Worm (Caenorhabditis elegans) whole organism, young adult: ENCODE data around the gene gcy-31.

ENCODE experiments used
- B0019.2 ChIP-seq: fragments of 200-800 bp; sonication (Bioruptor generic); conservative IDR thresholded peaks from 2 replicates; pipeline ENCODE4 v1.3.6; 2022; ENCODE audit warnings: missing genetic modification reagents, missing genetic modification characterization, missing compliant biosample characterization
- B0261.1 ChIP-seq: sonication (generic microtip); optimal IDR thresholded peaks from 2 replicates; lab custom pipeline; 2016; ENCODE audit warnings: mild to moderate bottlenecking, missing genetic modification characterization, moderate library complexity, missing compliant biosample characterization
- D2030.7 ChIP-seq: fragments of 200-800 bp; sonication (Bioruptor generic); IDR thresholded peaks from 2 replicates; pipeline ENCODE4 v1.3.6; 2022; ENCODE audit warnings: missing genetic modification reagents, missing genetic modification characterization, missing compliant biosample characterization
- F22D6.2 ChIP-seq: sonication (generic microtip); optimal IDR thresholded peaks from 2 replicates; lab custom pipeline; 2016; ENCODE audit warnings: mild to moderate bottlenecking, missing genetic modification characterization, missing compliant biosample characterization
- F33H1.4 ChIP-seq: fragments of 200-800 bp; sonication (Bioruptor generic); IDR thresholded peaks from 2 replicates; pipeline ENCODE4 v1.3.6; 2022; ENCODE audit warnings: missing genetic modification reagents, missing genetic modification characterization, missing compliant biosample characterization
- F37B4.10 ChIP-seq: fragments of 200-800 bp; sonication (Bioruptor generic); IDR thresholded peaks from 2 replicates; pipeline ENCODE4 v1.3.6; 2022; ENCODE audit warnings: missing genetic modification characterization, missing compliant biosample characterization
- F55B11.4 ChIP-seq: sonication (generic microtip); optimal IDR thresholded peaks from 2 replicates; lab custom pipeline; 2016; ENCODE audit warnings: missing compliant biosample characterization, missing genetic modification characterization, borderline replicate concordance; ENCODE audit not compliant: insufficient read depth
- T07F8.4 ChIP-seq: sonication (generic microtip); optimal IDR thresholded peaks from 2 replicates; lab custom pipeline; 2016; ENCODE audit warnings: mild to moderate bottlenecking, missing genetic modification characterization, moderate library complexity, missing compliant biosample characterization
- Y56A3A.18 ChIP-seq: fragments of 200-800 bp; sonication (Bioruptor generic); IDR thresholded peaks from 2 replicates; pipeline ENCODE4 v1.3.6; 2022; ENCODE audit warnings: missing genetic modification reagents, missing genetic modification characterization, missing compliant biosample characterization
- Y67H2A.10 ChIP-seq: fragments of 200-800 bp; sonication (Bioruptor generic); conservative IDR thresholded peaks from 2 replicates; pipeline ENCODE4 v1.3.6; 2022; ENCODE audit warnings: missing genetic modification reagents, missing genetic modification characterization, missing compliant biosample characterization
- akir-1 ChIP-seq: fragments of 200-800 bp; sonication (Bioruptor generic); optimal IDR thresholded peaks from 2 replicates; lab custom pipeline; 2018; ENCODE audit warnings: mild to moderate bottlenecking, missing genetic modification characterization, moderate library complexity, missing compliant biosample characterization
- ama-1 ChIP-seq, 3 experiments: fragments of 150-350 bp in 1 of 3; sonication (generic microtip) in 2 of 3; optimal IDR thresholded peaks; 2 replicates each; lab custom pipeline; 2014 to 2018; ENCODE audit warnings: missing biosample characterization in 2 of 3, missing genetic modification characterization in 2 of 3, missing genetic modification reagents in 2 of 3
- aptf-2 ChIP-seq: fragments of 200-800 bp; sonication (Bioruptor generic); conservative IDR thresholded peaks from 2 replicates; pipeline ENCODE4 v1.3.6; 2022; ENCODE audit warnings: missing genetic modification reagents, missing genetic modification characterization, missing compliant biosample characterization
- aptf-3 ChIP-seq: fragments of 200-800 bp; sonication (Bioruptor generic); IDR thresholded peaks from 2 replicates; pipeline ENCODE4 v1.3.6; 2022; ENCODE audit warnings: missing genetic modification characterization, missing compliant biosample characterization
- atf-7 ChIP-seq: sonication (generic microtip); optimal IDR thresholded peaks from 2 replicates; lab custom pipeline; 2017; ENCODE audit warnings: mild to moderate bottlenecking, missing genetic modification characterization, missing compliant biosample characterization
- attf-3 ChIP-seq: fragments of 200-800 bp; sonication (Bioruptor generic); conservative IDR thresholded peaks from 2 replicates; pipeline ENCODE4 v1.3.6; 2022; ENCODE audit warnings: missing genetic modification reagents, missing genetic modification characterization, missing compliant biosample characterization
- bed-2 ChIP-seq: fragments of 200-800 bp; sonication (Bioruptor generic); IDR thresholded peaks from 2 replicates; pipeline ENCODE4 v1.3.6; 2022; ENCODE audit warnings: missing genetic modification reagents, missing genetic modification characterization, missing compliant biosample characterization
- ceh-27 ChIP-seq: fragments of 200-800 bp; sonication (Bioruptor generic); optimal IDR thresholded peaks from 2 replicates; lab custom pipeline; 2018; ENCODE audit warnings: mild to moderate bottlenecking, missing genetic modification characterization, moderate library complexity, missing compliant biosample characterization
- ceh-40 ChIP-seq: fragments of 200-800 bp; sonication (Bioruptor generic); IDR thresholded peaks from 2 replicates; pipeline ENCODE4 v1.3.6; 2022; ENCODE audit warnings: missing genetic modification characterization, missing compliant biosample characterization
- ceh-58 ChIP-seq: fragments of 200-800 bp; sonication (Bioruptor generic); IDR thresholded peaks from 2 replicates; pipeline ENCODE4 v1.3.6; 2022; ENCODE audit warnings: missing genetic modification characterization, missing compliant biosample characterization
- die-1 ChIP-seq: sonication (generic microtip); optimal IDR thresholded peaks from 2 replicates; lab custom pipeline; 2016; ENCODE audit warnings: missing genotype, mild to moderate bottlenecking, missing genetic modification characterization, missing compliant biosample characterization
- dpff-1 ChIP-seq: sonication (generic microtip); optimal IDR thresholded peaks from 2 replicates; lab custom pipeline; 2017; ENCODE audit warnings: mild to moderate bottlenecking, missing genetic modification characterization, missing compliant biosample characterization
- egl-44 ChIP-seq: fragments of 200-800 bp; sonication (Bioruptor generic); IDR thresholded peaks from 2 replicates; pipeline ENCODE4 v1.3.6; 2022; ENCODE audit warnings: missing genetic modification reagents, missing genetic modification characterization, missing compliant biosample characterization
- gei-17 ChIP-seq: fragments of 200-800 bp; sonication (Bioruptor generic); optimal IDR thresholded peaks from 2 replicates; lab custom pipeline; 2018; ENCODE audit warnings: mild to moderate bottlenecking, missing genetic modification characterization, missing compliant biosample characterization
- him-1 ChIP-seq: sonication (generic microtip); optimal IDR thresholded peaks from 2 replicates; lab custom pipeline; 2016; ENCODE audit warnings: missing genotype, missing genetic modification reagents, missing genetic modification characterization, missing compliant biosample characterization
- hlh-12 ChIP-seq: sonication (generic microtip); optimal IDR thresholded peaks from 2 replicates; lab custom pipeline; 2016; ENCODE audit warnings: missing genetic modification characterization, missing compliant biosample characterization
- hmg-1.2 ChIP-seq: fragments of 200-800 bp; sonication (Bioruptor generic); IDR thresholded peaks from 2 replicates; pipeline ENCODE4 v1.3.6; 2022; ENCODE audit warnings: missing genetic modification reagents, missing genetic modification characterization, missing compliant biosample characterization
- let-526 ChIP-seq: fragments of 200-800 bp; sonication (Bioruptor generic); IDR thresholded peaks from 2 replicates; pipeline ENCODE4 v1.3.6; 2022; ENCODE audit warnings: missing genetic modification reagents, missing genetic modification characterization, missing compliant biosample characterization
- let-607 ChIP-seq, 2 experiments: fragments of 200-800 bp in 1 of 2; sonication (Bioruptor generic) in 1 of 2; sonication (generic microtip) in 1 of 2; optimal IDR thresholded peaks; 2 replicates each; lab custom pipeline; 2016 to 2018; ENCODE audit warnings: mild to moderate bottlenecking in 2 of 2, missing compliant biosample characterization in 2 of 2, missing genetic modification characterization in 2 of 2, moderate library complexity in 2 of 2, missing genotype in 1 of 2
- lsy-27 ChIP-seq: sonication (generic microtip); optimal IDR thresholded peaks from 2 replicates; lab custom pipeline; 2017; ENCODE audit warnings: missing genetic modification characterization, mild to moderate bottlenecking, missing compliant biosample characterization, antibody characterized with exemption, missing genotype, borderline replicate concordance; ENCODE audit not compliant: insufficient read depth
- madf-3 ChIP-seq: fragments of 200-800 bp; sonication (Bioruptor generic); IDR thresholded peaks from 2 replicates; pipeline ENCODE4 v1.3.6; 2022; ENCODE audit warnings: missing genetic modification reagents, missing genetic modification characterization, missing compliant biosample characterization
- madf-6 ChIP-seq: fragments of 200-800 bp; sonication (Bioruptor generic); IDR thresholded peaks from 2 replicates; pipeline ENCODE4 v1.3.6; 2022; ENCODE audit warnings: missing genetic modification reagents, missing genetic modification characterization, missing compliant biosample characterization
- madf-8 ChIP-seq: fragments of 200-800 bp; sonication (Bioruptor generic); conservative IDR thresholded peaks from 2 replicates; pipeline ENCODE4 v1.3.6; 2022; ENCODE audit warnings: missing genetic modification reagents, missing genetic modification characterization, missing compliant biosample characterization
- mcd-1 ChIP-seq: fragments of 200-800 bp; sonication (Bioruptor generic); IDR thresholded peaks from 2 replicates; pipeline ENCODE4 v1.3.6; 2022; ENCODE audit warnings: missing genetic modification reagents, missing genetic modification characterization, missing compliant biosample characterization
- nfya-1 ChIP-seq: sonication (generic microtip); optimal IDR thresholded peaks from 2 replicates; lab custom pipeline; 2017; ENCODE audit warnings: antibody characterized with exemption, missing compliant biosample characterization, missing genetic modification characterization, borderline replicate concordance; ENCODE audit not compliant: insufficient read depth
- nfya-2 ChIP-seq: fragments of 200-800 bp; sonication (Bioruptor generic); IDR thresholded peaks from 2 replicates; pipeline ENCODE4 v1.3.6; 2022; ENCODE audit warnings: missing genetic modification reagents, missing genetic modification characterization, missing compliant biosample characterization
- nfyb-1 ChIP-seq: fragments of 200-800 bp; sonication (Bioruptor generic); IDR thresholded peaks from 2 replicates; pipeline ENCODE4 v1.3.6; 2022; ENCODE audit warnings: missing genetic modification reagents, missing genetic modification characterization, missing compliant biosample characterization
- rcor-1 ChIP-seq: fragments of 200-800 bp; sonication (Bioruptor generic); IDR thresholded peaks from 2 replicates; pipeline ENCODE4 v1.3.6; 2022; ENCODE audit warnings: missing genetic modification reagents, missing genetic modification characterization, missing compliant biosample characterization
- rec-8 ChIP-seq, 2 experiments: sonication (generic microtip); optimal IDR thresholded peaks; 2 replicates each; lab custom pipeline; 2016; ENCODE audit warnings: mild to moderate bottlenecking in 2 of 2, missing genetic modification characterization in 2 of 2, missing genetic modification reagents in 2 of 2, missing genotype in 2 of 2, missing biosample characterization in 1 of 2, missing compliant biosample characterization in 1 of 2, moderate library complexity in 1 of 2
- sea-2 ChIP-seq: fragments of 200-800 bp; sonication (Bioruptor generic); IDR thresholded peaks from 2 replicates; pipeline ENCODE4 v1.3.6; 2022; ENCODE audit warnings: missing genetic modification characterization, missing compliant biosample characterization
- snpc-3.4 ChIP-seq: sonication (generic microtip); optimal IDR thresholded peaks from 2 replicates; lab custom pipeline; 2017; ENCODE audit warnings: missing genetic modification characterization, mild to moderate bottlenecking, missing compliant biosample characterization, antibody characterized with exemption, moderate library complexity, missing genotype, missing genetic modification reagents
- snpc-4 ChIP-seq, 5 experiments: fragments of 150-350 bp in 1 of 5; sonication (generic microtip) in 4 of 5; optimal IDR thresholded peaks; 2 replicates each; lab custom pipeline; 2014 to 2018; ENCODE audit warnings: missing genetic modification characterization in 5 of 5, missing biosample characterization in 3 of 5, antibody characterized with exemption in 2 of 5, mild to moderate bottlenecking in 2 of 5, missing compliant biosample characterization in 2 of 5, missing genotype in 2 of 5, moderate library complexity in 2 of 5, missing genetic modification reagents in 1 of 5
- somi-1 ChIP-seq: fragments of 200-800 bp; sonication (Bioruptor generic); optimal IDR thresholded peaks from 2 replicates; lab custom pipeline; 2018; ENCODE audit warnings: mild to moderate bottlenecking, missing genetic modification characterization, missing compliant biosample characterization
- tlf-1 ChIP-seq: fragments of 200-800 bp; sonication (Bioruptor generic); optimal IDR thresholded peaks from 2 replicates; lab custom pipeline; 2018; ENCODE audit warnings: mild to moderate bottlenecking, missing genetic modification characterization, missing compliant biosample characterization
- xnd-1 ChIP-seq: sonication (generic microtip); optimal IDR thresholded peaks from 2 replicates; lab custom pipeline; 2016; ENCODE audit warnings: missing genotype, missing genetic modification reagents, missing genetic modification characterization, missing compliant biosample characterization
- ztf-22 ChIP-seq: fragments of 200-800 bp; sonication (Bioruptor generic); optimal IDR thresholded peaks from 2 replicates; lab custom pipeline; 2018; ENCODE audit warnings: mild to moderate bottlenecking, missing genetic modification characterization, moderate library complexity, missing compliant biosample characterization
- ztf-25 ChIP-seq: fragments of 200-800 bp; sonication (Bioruptor generic); IDR thresholded peaks from 2 replicates; pipeline ENCODE4 v1.3.6; 2022; ENCODE audit warnings: missing genetic modification reagents, missing genetic modification characterization, missing compliant biosample characterization
- ztf-26 ChIP-seq: sonication (generic microtip); optimal IDR thresholded peaks from 2 replicates; lab custom pipeline; 2017; ENCODE audit warnings: missing genetic modification characterization, missing compliant biosample characterization

Gene gcy-31

ce11 chrX:2432459-2432858 lies 5.2 kb upstream of the gcy-31 start (continued):
- no peak for TF ChIP-seq tlf-1 (GFP tag; lab: Kevin White, UChicago)
- TF ChIP-seq gei-17 (GFP tag; lab: Kevin White, UChicago): no peak
- TF ChIP-seq dpff-1 (tag; lab: Kevin White, UChicago): no peak
- no peak for TF ChIP-seq Y67H2A.10 (GFP tag; lab: Robert Waterston, UW)
- TF ChIP-seq ztf-26 (tag; lab: Kevin White, UChicago): peak; percentile 20
- TF ChIP-seq akir-1 (GFP tag; lab: Kevin White, UChicago): no peak
- no peak for TF ChIP-seq nfya-1
- no peak; the same call in 1 of the 2 replicates for TF ChIP-seq mcd-1 (GFP tag; lab: Robert Waterston, UW)
- no peak for TF ChIP-seq attf-3 (GFP tag; lab: Robert Waterston, UW)
- TF ChIP-seq F33H1.4: no peak
- TF ChIP-seq rcor-1 (GFP tag; lab: Robert Waterston, UW): no peak
- no peak for TF ChIP-seq ceh-58 (GFP tag; lab: Robert Waterston, UW)
- no peak for TF ChIP-seq madf-8
- no peak for TF ChIP-seq lsy-27 (tag; lab: Kevin White, UChicago)
- no peak for TF ChIP-seq somi-1 (GFP tag; lab: Kevin White, UChicago)
- no peak for TF ChIP-seq xnd-1 (tag; lab: Kevin White, UChicago)
- TF ChIP-seq ztf-25 (GFP tag; lab: Robert Waterston, UW): no peak
- no peak for TF ChIP-seq madf-3 (GFP tag; lab: Robert Waterston, UW)
- TF ChIP-seq madf-6 (GFP tag; lab: Robert Waterston, UW): no peak
- no peak for TF ChIP-seq snpc-4 (GFP tag; optimal IDR thresholded peaks at IDR 0.05; lab: Kevin White, UChicago)
- TF ChIP-seq snpc-4 (tag; optimal IDR thresholded peaks at IDR 0.05; lab: Kevin White, UChicago): no peak
- TF ChIP-seq aptf-3 (GFP tag; lab: Robert Waterston, UW): no peak
- TF ChIP-seq aptf-2 (GFP tag; lab: Robert Waterston, UW): no peak
- no peak for TF ChIP-seq him-1 (tag; lab: Kevin White, UChicago)
- TF ChIP-seq Y56A3A.18 (GFP tag; lab: Robert Waterston, UW): peak; percentile 52; the same call in 1 of the 2 replicates
- TF ChIP-seq F22D6.2 (tag; lab: Kevin White, UChicago): no peak
- TF ChIP-seq hmg-1.2: peak; percentile 58
- no peak for TF ChIP-seq F55B11.4 (tag; lab: Kevin White, UChicago)
- no peak for TF ChIP-seq B0019.2 (GFP tag; lab: Robert Waterston, UW)
- no peak for TF ChIP-seq F37B4.10
- no peak for TF ChIP-seq bed-2 (GFP tag; lab: Robert Waterston, UW)
- no peak for TF ChIP-seq D2030.7 (GFP tag; lab: Robert Waterston, UW)
- TF ChIP-seq egl-44 (GFP tag; lab: Robert Waterston, UW): no peak
- TF ChIP-seq nfyb-1: no peak; the same call in 1 of the 2 replicates
- no peak for TF ChIP-seq rec-8 (tag; optimal IDR thresholded peaks at IDR 0.05; lab: Kevin White, UChicago)
- TF ChIP-seq let-526 (GFP tag; lab: Robert Waterston, UW): no peak
- TF ChIP-seq T07F8.4 (tag; lab: Kevin White, UChicago): no peak
- peak; percentile 57 for TF ChIP-seq ceh-27 (GFP tag; lab: Kevin White, UChicago)
- no peak for TF ChIP-seq hlh-12
- no peak for TF ChIP-seq ama-1 (optimal IDR thresholded peaks at IDR 0.05; lab: Kevin White, UChicago)
- TF ChIP-seq ama-1 (GFP tag; optimal IDR thresholded peaks at IDR 0.05; lab: Kevin White, UChicago): no peak
- no peak for TF ChIP-seq sea-2 (GFP tag; lab: Robert Waterston, UW)
- no peak for TF ChIP-seq ztf-22 (GFP tag; lab: Kevin White, UChicago)
- no peak for TF ChIP-seq die-1
- no peak for TF ChIP-seq atf-7 (tag; lab: Kevin White, UChicago)
- no peak for TF ChIP-seq snpc-3.4 (tag; lab: Kevin White, UChicago)
- no peak for TF ChIP-seq let-607 (tag; optimal IDR thresholded peaks at IDR 0.05; lab: Kevin White, UChicago)
- no peak for TF ChIP-seq B0261.1 (tag; lab: Kevin White, UChicago)
- no peak for TF ChIP-seq ceh-40 (GFP tag; lab: Robert Waterston, UW)
- TF ChIP-seq nfya-2 (GFP tag; lab: Robert Waterston, UW): no peak
